Worm (Caenorhabditis elegans): ENCODE results near the gene C02D5.4.

Gene C02D5.4

ce11 chrIII:8511711-8512110 is 40.3 kb upstream of the C02D5.4 start:
- TF ChIP-seq rnt-1 (tag; optimal IDR thresholded peaks at IDR 0.05) (no peak), unc-42 (tag; optimal IDR thresholded peaks at IDR 0.05) (peak; percentile 86), lin-11 (tag; optimal IDR thresholded peaks at IDR 0.05) (no peak)

ce11 chrIII:8512279-8512942 is 39.6 kb upstream of the C02D5.4 start:
- TF ChIP-seq tbx-7 (tag; optimal IDR thresholded peaks at IDR 0.05) (no peak), unc-3 (GFP tag; conservative IDR thresholded peaks at IDR 0.05) (no peak), unc-3 (tag; optimal IDR thresholded peaks at IDR 0.05) (no peak), ceh-9 (tag; optimal IDR thresholded peaks at IDR 0.05) (no peak), zip-5 (tag; optimal IDR thresholded peaks at IDR 0.05) (no peak), pha-2 (tag; optimal IDR thresholded peaks at IDR 0.05) (no peak), elt-2 (tag; optimal IDR thresholded peaks at IDR 0.05) (no peak), lim-6 (tag; optimal IDR thresholded peaks at IDR 0.05) (no peak), pax-1 (tag; optimal IDR thresholded peaks at IDR 0.05) (peak; percentile 72), ceh-14 (tag; optimal IDR thresholded peaks at IDR 0.05) (no peak), ceh-31 (tag; optimal IDR thresholded peaks at IDR 0.05) (peak; percentile 53), pqm-1 (tag; optimal IDR thresholded peaks at IDR 0.05) (no peak), hlh-30 (tag; optimal IDR thresholded peaks at IDR 0.05; ENCODE audit: insufficient read depth) (no peak), hlh-6 (tag; optimal IDR thresholded peaks at IDR 0.05) (no peak), madf-2 (tag; optimal IDR thresholded peaks at IDR 0.05) (no peak), pros-1 (tag; optimal IDR thresholded peaks at IDR 0.05) (peak; percentile 32), mec-3 (tag; optimal IDR thresholded peaks at IDR 0.05; ENCODE audit: borderline replicate concordance) (no peak), gmeb-2 (tag; optimal IDR thresholded peaks at IDR 0.05) (no peak)

ce11 chrIII:8518990-8519389 is 33.0 kb upstream of the C02D5.4 start:
- no peak for TF ChIP-seq C38D4.7 (GFP tag; optimal IDR thresholded peaks at IDR 0.05)
- no peak for TF ChIP-seq nhr-11 (tag; optimal IDR thresholded peaks at IDR 0.05)
- no peak for TF ChIP-seq T23F11.4 (GFP tag; optimal IDR thresholded peaks at IDR 0.05)
- TF ChIP-seq ceh-48 (tag; optimal IDR thresholded peaks at IDR 0.05): no peak
- TF ChIP-seq fkh-10 (GFP tag; optimal IDR thresholded peaks at IDR 0.05): no peak
- no peak for TF ChIP-seq tbx-2 (tag; optimal IDR thresholded peaks at IDR 0.05)
- TF ChIP-seq ama-1 (optimal IDR thresholded peaks at IDR 0.05): no peak
- no peak for TF ChIP-seq fkh-6 (tag; optimal IDR thresholded peaks at IDR 0.05)
- no peak for TF ChIP-seq zip-5 (tag; optimal IDR thresholded peaks at IDR 0.05)
- no peak for TF ChIP-seq ceh-19 (GFP tag; optimal IDR thresholded peaks at IDR 0.05)
- no peak for TF ChIP-seq nfya-1 (tag; optimal IDR thresholded peaks at IDR 0.05)
- TF ChIP-seq C08G9.2 (tag; optimal IDR thresholded peaks at IDR 0.05): no peak
- no peak for TF ChIP-seq unc-42 (tag; optimal IDR thresholded peaks at IDR 0.05)
- no peak for TF ChIP-seq pqm-1 (tag; optimal IDR thresholded peaks at IDR 0.05)
- TF ChIP-seq dve-1 (tag; optimal IDR thresholded peaks at IDR 0.05): no peak
- TF ChIP-seq pax-1 (tag; optimal IDR thresholded peaks at IDR 0.05): no peak
- TF ChIP-seq sox-2 (GFP tag; IDR thresholded peaks at IDR 0.05): no peak
- TF ChIP-seq pat-9 (tag; optimal IDR thresholded peaks at IDR 0.05): no peak
- TF ChIP-seq odd-2 (tag; optimal IDR thresholded peaks at IDR 0.05): no peak
- TF ChIP-seq Y22D7AL.16 (tag; optimal IDR thresholded peaks at IDR 0.05): no peak

- TF ChIP-seq ama-1 (optimal IDR thresholded peaks at IDR 0.05) (no peak), tbx-7 (tag; optimal IDR thresholded peaks at IDR 0.05) (no peak), ref-2 (tag; optimal IDR thresholded peaks at IDR 0.05) (no peak), ceh-45 (GFP tag; IDR thresholded peaks at IDR 0.05) (no peak), syd-9 (tag; optimal IDR thresholded peaks at IDR 0.05) (no peak), ceh-24 (tag; optimal IDR thresholded peaks at IDR 0.05) (no peak), F13H6.1 (tag; optimal IDR thresholded peaks at IDR 0.05) (no peak), elt-4 (tag; optimal IDR thresholded peaks at IDR 0.05) (no peak), ceh-18 (tag; optimal IDR thresholded peaks at IDR 0.05) (no peak), ceh-30 (tag; optimal IDR thresholded peaks at IDR 0.05) (no peak), pqm-1 (tag; optimal IDR thresholded peaks at IDR 0.05) (no peak), fkh-6 (tag; optimal IDR thresholded peaks at IDR 0.05) (no peak), lim-6 (tag; optimal IDR thresholded peaks at IDR 0.05) (no peak), madf-2 (tag; optimal IDR thresholded peaks at IDR 0.05) (no peak), ceh-2 (tag; optimal IDR thresholded peaks at IDR 0.05) (no peak), pha-2 (tag; optimal IDR thresholded peaks at IDR 0.05) (no peak)
Measured at ce11 chrIII:8519886-8520285, 32.1 kb upstream of the C02D5.4 start, which contains the start of gene ZC21.8. Gene ZC21.8 (minus strand): TSS chrIII:8519986.

Data from whole organism, late embryonic.